Worm (Caenorhabditis elegans) whole organism, L1 larva: ENCODE measurements around the gene F21D5.3.

Experiments used
- C04F5.9 ChIP-seq: sonication (generic microtip); optimal IDR thresholded peaks from 2 replicates; lab custom pipeline; 2016; ENCODE audit warnings: missing genetic modification characterization, missing compliant biosample characterization
- C16A3.4 ChIP-seq: fragments of 150-350 bp; optimal IDR thresholded peaks from 2 replicates; lab custom pipeline; 2014; ENCODE audit warnings: missing biosample characterization, missing genetic modification characterization
- F16B12.6 ChIP-seq: fragments of 150-350 bp; optimal IDR thresholded peaks from 2 replicates; lab custom pipeline; 2014; ENCODE audit warnings: missing biosample characterization, missing genetic modification characterization
- ama-1 ChIP-seq: fragments of 150-350 bp; optimal IDR thresholded peaks from 2 replicates; lab custom pipeline; 2014
- ceh-8 ChIP-seq: fragments of 200-800 bp; sonication (Bioruptor generic); optimal IDR thresholded peaks from 2 replicates; lab custom pipeline; 2018; ENCODE audit warnings: mild to moderate bottlenecking, missing genetic modification characterization, moderate library complexity, missing compliant biosample characterization
- ceh-90 ChIP-seq: sonication (generic microtip); optimal IDR thresholded peaks from 2 replicates; lab custom pipeline; 2016; ENCODE audit warnings: missing genetic modification characterization, missing compliant biosample characterization
- ces-1 ChIP-seq: fragments of 150-350 bp; optimal IDR thresholded peaks from 2 replicates; lab custom pipeline; 2014; ENCODE audit warnings: missing biosample characterization, missing genetic modification reagents, missing genetic modification characterization
- dpl-1 ChIP-seq, 3 experiments: fragments of 150-350 bp in 2 of 3; sonication (generic microtip) in 1 of 3; optimal IDR thresholded peaks; 2 replicates each; lab custom pipeline; 2014 to 2017; ENCODE audit warnings: missing biosample characterization in 3 of 3, missing genetic modification characterization in 3 of 3, missing genetic modification reagents in 3 of 3
- efl-1 ChIP-seq, 4 experiments: fragments of 150-350 bp; optimal IDR thresholded peaks in 3 of 4; peaks in 1 of 4; 1 replicate in 1 of 4; 2 replicates in 3 of 4; lab custom pipeline; 2014; ENCODE audit warnings: missing biosample characterization in 2 of 4, missing genetic modification characterization in 2 of 4, missing genetic modification reagents in 2 of 4
- ets-5 ChIP-seq: fragments of 200-800 bp; sonication (Bioruptor generic); IDR thresholded peaks from 2 replicates; pipeline ENCODE4 v1.3.6; 2022; ENCODE audit warnings: missing genetic modification characterization, missing compliant biosample characterization
- fkh-10 ChIP-seq: sonication (generic microtip); optimal IDR thresholded peaks from 2 replicates; lab custom pipeline; 2017; ENCODE audit warnings: missing biosample characterization, missing genetic modification reagents, missing genetic modification characterization
- fkh-8 ChIP-seq: sonication (generic microtip); optimal IDR thresholded peaks from 2 replicates; lab custom pipeline; 2016; ENCODE audit warnings: mild to moderate bottlenecking, missing genetic modification characterization, missing compliant biosample characterization
- fos-1 ChIP-seq: fragments of 150-350 bp; optimal IDR thresholded peaks from 2 replicates; lab custom pipeline; 2014; ENCODE audit warnings: missing biosample characterization, missing genetic modification characterization
- hlh-4 ChIP-seq: sonication (generic microtip); optimal IDR thresholded peaks from 2 replicates; lab custom pipeline; 2016; ENCODE audit warnings: mild to moderate bottlenecking, missing genetic modification characterization, missing compliant biosample characterization
- irx-1 ChIP-seq: sonication (generic microtip); optimal IDR thresholded peaks from 2 replicates; lab custom pipeline; 2016; ENCODE audit warnings: missing genetic modification characterization, missing compliant biosample characterization
- lin-14 ChIP-seq: fragments of 200-800 bp; sonication (Bioruptor generic); optimal IDR thresholded peaks from 2 replicates; lab custom pipeline; 2018; ENCODE audit warnings: mild to moderate bottlenecking, missing genetic modification characterization, moderate library complexity, missing compliant biosample characterization
- lin-35 ChIP-seq, 2 experiments: fragments of 150-350 bp; optimal IDR thresholded peaks; 2 replicates each; lab custom pipeline; 2014; ENCODE audit warnings: missing biosample characterization in 2 of 2, missing genetic modification characterization in 2 of 2, missing genetic modification reagents in 2 of 2
- lir-3 ChIP-seq: sonication (generic microtip); optimal IDR thresholded peaks from 2 replicates; lab custom pipeline; 2016; ENCODE audit warnings: mild to moderate bottlenecking, missing genetic modification characterization, moderate library complexity, missing compliant biosample characterization; ENCODE audit not compliant: poor library complexity
- lsy-2 ChIP-seq, 2 experiments: fragments of 150-350 bp; optimal IDR thresholded peaks; 2 replicates each; lab custom pipeline; 2014; ENCODE audit warnings: missing biosample characterization in 2 of 2, missing genetic modification characterization in 2 of 2
- mab-9 ChIP-seq: fragments of 200-800 bp; sonication (Bioruptor generic); IDR thresholded peaks from 2 replicates; pipeline ENCODE4 v1.3.6; 2022; ENCODE audit warnings: missing genetic modification reagents, missing genetic modification characterization, missing compliant biosample characterization
- mep-1 ChIP-seq: fragments of 150-350 bp; optimal IDR thresholded peaks from 2 replicates; lab custom pipeline; 2014; ENCODE audit warnings: missing biosample characterization, missing genetic modification characterization
- nhr-20 ChIP-seq: sonication (generic microtip); optimal IDR thresholded peaks from 2 replicates; lab custom pipeline; 2016; ENCODE audit warnings: mild to moderate bottlenecking, missing genetic modification characterization, missing compliant biosample characterization
- nhr-47 ChIP-seq: sonication (generic microtip); optimal IDR thresholded peaks from 2 replicates; lab custom pipeline; 2016; ENCODE audit warnings: mild to moderate bottlenecking, missing genetic modification characterization, moderate library complexity, missing compliant biosample characterization
- nhr-71 ChIP-seq: sonication (generic microtip); optimal IDR thresholded peaks from 2 replicates; lab custom pipeline; 2016; ENCODE audit warnings: mild to moderate bottlenecking, missing genetic modification characterization, moderate library complexity, missing compliant biosample characterization
- nhr-84 ChIP-seq: sonication (generic microtip); optimal IDR thresholded peaks from 2 replicates; lab custom pipeline; 2017; ENCODE audit warnings: missing biosample characterization, missing genetic modification characterization
- pqm-1 ChIP-seq: sonication (generic microtip); optimal IDR thresholded peaks from 3 replicates; lab custom pipeline; 2017; ENCODE audit warnings: missing biosample characterization, missing genetic modification characterization
- snu-23 ChIP-seq: sonication (generic microtip); optimal IDR thresholded peaks from 2 replicates; lab custom pipeline; 2016; ENCODE audit warnings: missing genetic modification characterization, missing compliant biosample characterization
- sox-4 ChIP-seq: sonication (generic microtip); optimal IDR thresholded peaks from 2 replicates; lab custom pipeline; 2016; ENCODE audit warnings: missing genetic modification characterization, missing compliant biosample characterization
- swsn-7 ChIP-seq: sonication (generic microtip); optimal IDR thresholded peaks from 2 replicates; lab custom pipeline; 2016; ENCODE audit warnings: missing genetic modification characterization, missing compliant biosample characterization
- tlp-1 ChIP-seq: fragments of 150-350 bp; optimal IDR thresholded peaks from 2 replicates; lab custom pipeline; 2014; ENCODE audit warnings: missing biosample characterization, missing genetic modification characterization
- unc-86 ChIP-seq: sonication (generic microtip); optimal IDR thresholded peaks from 2 replicates; lab custom pipeline; 2016; ENCODE audit warnings: missing genetic modification characterization, missing compliant biosample characterization
- zag-1 ChIP-seq: fragments of 150-350 bp; optimal IDR thresholded peaks from 2 replicates; lab custom pipeline; 2014; ENCODE audit warnings: missing biosample characterization, missing genetic modification characterization
- zip-4 ChIP-seq: fragments of 200-800 bp; sonication (Bioruptor generic); optimal IDR thresholded peaks from 2 replicates; lab custom pipeline; 2018; ENCODE audit warnings: mild to moderate bottlenecking, missing genetic modification characterization, moderate library complexity, missing compliant biosample characterization
- ztf-4 ChIP-seq: fragments of 150-350 bp; optimal IDR thresholded peaks from 2 replicates; lab custom pipeline; 2014; ENCODE audit warnings: missing biosample characterization, missing genetic modification characterization

The F21D5.3 gene

DNA sequence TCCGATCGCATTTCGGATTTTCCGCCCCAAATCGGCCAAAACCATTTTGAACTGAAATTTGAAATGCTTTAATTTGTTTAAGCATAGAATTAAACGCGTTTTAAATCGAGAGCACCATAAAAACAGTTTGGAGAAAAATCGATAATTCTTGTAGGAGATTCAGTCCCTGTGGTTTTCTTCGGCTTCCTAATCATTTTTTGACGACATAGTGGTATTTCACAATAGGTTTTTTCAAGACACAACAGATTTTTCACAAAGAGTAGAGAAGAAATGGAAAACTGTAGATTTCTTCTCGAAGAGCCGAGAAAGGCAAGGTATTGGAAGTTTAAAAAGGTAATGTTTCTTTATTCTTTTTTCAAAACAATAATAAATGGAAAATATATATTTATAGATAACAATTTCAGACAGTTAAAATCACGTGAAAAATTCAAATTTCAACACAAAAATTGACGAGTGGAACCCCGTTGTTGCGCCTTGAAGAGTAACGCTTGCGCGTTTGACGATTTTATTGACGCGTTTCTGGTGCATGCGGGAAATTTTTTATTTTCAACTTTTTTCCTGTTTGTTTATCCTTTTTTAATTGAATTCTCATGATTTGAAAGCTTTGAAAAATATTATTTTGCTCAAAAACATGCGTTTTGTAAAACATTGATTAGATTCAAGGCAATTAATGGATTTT, 13.2 kb downstream of the F21D5.3 start, which contains the start of gene F21D5.7 (continued):
- TF ChIP-seq nhr-71 (tag; lab: Kevin White, UChicago) (peak; percentile 89), mep-1 (peak; percentile 90), dpl-1 (GFP tag; optimal IDR thresholded peaks at IDR 0.05; lab: Kevin White, UChicago) (peak; percentile 81 to 88 (median 87)), nhr-84 (tag; lab: Kevin White, UChicago) (no peak), swsn-7 (tag; lab: Kevin White, UChicago) (peak; percentile 85), zag-1 (tag; lab: Kevin White, UChicago) (no peak), ceh-90 (tag; lab: Kevin White, UChicago) (no peak), C16A3.4 (tag; lab: Kevin White, UChicago) (peak; percentile 67), snu-23 (GFP tag; lab: Kevin White, UChicago) (peak; percentile 87), irx-1 (tag; lab: Kevin White, UChicago) (peak; percentile 80), nhr-20 (tag; lab: Kevin White, UChicago) (peak; percentile 83), hlh-4 (tag; lab: Kevin White, UChicago) (no peak), ceh-8 (no peak), lsy-2 (tag; optimal IDR thresholded peaks at IDR 0.05; lab: Kevin White, UChicago) (peak; percentile 86 to 88), unc-86 (tag; lab: Kevin White, UChicago) (peak; percentile 67), nhr-47 (tag; lab: Kevin White, UChicago) (peak; percentile 85), F16B12.6 (tag; lab: Kevin White, UChicago) (peak; percentile 51)

DNA sequence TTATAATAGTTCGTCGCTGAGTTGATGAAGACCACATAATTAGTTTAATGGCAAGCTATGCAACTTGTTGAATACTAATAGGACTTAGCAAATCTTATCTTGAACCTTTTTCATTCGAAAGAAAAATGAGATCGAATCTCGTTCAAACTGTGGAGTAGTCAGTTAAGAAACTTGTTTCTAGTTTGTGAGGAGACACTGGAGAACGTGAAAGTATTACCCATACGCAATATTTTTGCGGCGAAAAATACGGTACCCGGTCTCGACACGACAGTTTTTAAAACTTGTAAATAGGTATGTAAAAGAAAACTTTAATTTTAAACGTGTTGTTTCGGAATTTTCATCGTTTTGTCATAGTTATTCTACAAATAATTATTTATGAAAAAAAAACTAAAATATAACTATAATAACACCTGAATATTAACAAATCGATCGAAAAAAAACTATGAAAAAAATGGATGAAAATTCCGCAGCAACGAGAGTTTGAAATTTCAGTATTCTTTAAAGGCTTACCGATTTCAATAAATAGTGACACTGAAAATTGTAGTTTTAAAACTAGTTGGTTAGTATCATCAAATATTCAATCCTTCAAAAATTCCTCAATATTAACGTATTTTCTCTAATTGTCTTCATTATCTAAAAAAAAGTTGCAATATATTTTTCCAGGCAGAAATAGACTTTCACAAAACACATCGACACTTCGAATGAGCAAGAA, 15.1 kb downstream of the F21D5.3 start, which contains the start of the genes F20C5.7 and parg-1:
Gene F20C5.7 (minus strand): TSS at position 101 of the 712 bp plus-strand sequence.
Gene parg-1 (plus strand): TSS at position 662 of the 712 bp plus-strand sequence.
- no peak for TF ChIP-seq lin-35 (GFP tag; optimal IDR thresholded peaks at IDR 0.05; lab: Kevin White, UChicago)
- no peak for TF ChIP-seq hlh-4 (tag; lab: Kevin White, UChicago)
- TF ChIP-seq lir-3 (tag; lab: Kevin White, UChicago): no peak
- TF ChIP-seq C04F5.9: no peak
- TF ChIP-seq ama-1: no peak
- TF ChIP-seq, all 84 proteins: peak for 0

DNA sequence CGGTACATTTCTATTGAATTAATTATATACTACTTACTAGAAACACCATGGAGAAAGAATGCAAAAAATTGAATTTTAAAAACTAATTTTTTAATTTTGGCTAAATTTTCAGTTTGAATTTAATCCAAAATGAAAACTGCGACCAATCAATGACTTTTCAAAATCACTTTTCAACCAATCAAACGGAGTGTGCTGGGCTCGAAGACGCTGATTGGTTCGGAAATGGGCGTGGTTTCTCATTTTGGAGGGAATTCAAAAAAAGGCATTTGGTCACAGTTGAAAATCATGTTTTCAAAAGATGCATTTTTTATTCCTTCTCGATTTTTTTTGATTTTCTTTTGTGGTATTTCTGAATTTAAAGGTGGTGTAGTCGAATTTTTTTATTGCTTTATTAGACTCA, 18.4 kb downstream of the F21D5.3 start:
- TF ChIP-seq tlp-1 (tag; lab: Kevin White, UChicago): no peak
- TF ChIP-seq efl-1 (optimal IDR thresholded peaks at IDR 0.05; lab: Kevin White, UChicago): no peak
- TF ChIP-seq efl-1 (GFP tag; optimal IDR thresholded peaks at IDR 0.05 in 1 of 2; lab: Kevin White, UChicago): peak in 1 of 2 experiments; percentile 24

- TF ChIP-seq fkh-10 (no peak), pqm-1 (tag; lab: Kevin White, UChicago) (no peak), ztf-4 (tag; lab: Kevin White, UChicago) (no peak), sox-4 (tag; lab: Kevin White, UChicago) (no peak), tlp-1 (tag; lab: Kevin White, UChicago) (no peak), zag-1 (tag; lab: Kevin White, UChicago) (no peak), efl-1 (optimal IDR thresholded peaks at IDR 0.05; lab: Kevin White, UChicago) (no peak), efl-1 (GFP tag; optimal IDR thresholded peaks at IDR 0.05 in 1 of 2; lab: Kevin White, UChicago) (no peak), zip-4 (GFP tag; lab: Kevin White, UChicago) (no peak), lin-14 (no peak), dpl-1 (GFP tag; optimal IDR thresholded peaks at IDR 0.05; lab: Kevin White, UChicago) (no peak), fos-1 (tag; lab: Kevin White, UChicago) (no peak), ces-1 (GFP tag; lab: Kevin White, UChicago) (no peak), swsn-7 (tag; lab: Kevin White, UChicago) (no peak), mab-9 (GFP tag; lab: Robert Waterston, UW) (no peak), ets-5 (GFP tag; lab: Robert Waterston, UW) (no peak), fkh-8 (tag; lab: Kevin White, UChicago) (no peak)
Observed at ce11 chrIV:8752492-8752891, 21.9 kb downstream of the F21D5.3 start.
